Fruit fly (Drosophila melanogaster): Measurements from ENCODE around the gene atk.

atk gene

dm6 chr3L:20493417-20494261 lies 29.0 kb upstream of the atk start (continued):
- TF ChIP-seq kni (GFP tag; optimal IDR thresholded peaks at IDR 0.05) (peak; percentile 39), chm (GFP tag; IDR thresholded peaks at IDR 0.05) (peak; percentile 38; the same call in 1 of the 2 replicates), CG12769 (tag; optimal IDR thresholded peaks at IDR 0.05) (peak; percentile 29), ranshi (GFP tag; IDR thresholded peaks at IDR 0.05) (peak; percentile 48; the same call in 1 of the 2 replicates), CG5953 (GFP tag; IDR thresholded peaks at IDR 0.05) (peak; percentile 36; the same call in 1 of the 2 replicates), schlank (tag; optimal IDR thresholded peaks at IDR 0.05) (no peak), CHES-1-like (GFP tag; optimal IDR thresholded peaks at IDR 0.05) (peak; percentile 40), Drgx (GFP tag; IDR thresholded peaks at IDR 0.05) (peak; percentile 88), CG1603 (tag; optimal IDR thresholded peaks at IDR 0.05) (peak; percentile 11), E2f2 (GFP tag; IDR thresholded peaks at IDR 0.05) (peak; percentile 56; the same call in 1 of the 2 replicates), Gug (GFP tag; IDR thresholded peaks at IDR 0.05) (no peak), CG18619 (GFP tag; optimal IDR thresholded peaks at IDR 0.05) (peak; percentile 54), Ets97D (GFP tag; optimal IDR thresholded peaks at IDR 0.05) (peak; percentile 9), chinmo (GFP tag; IDR thresholded peaks at IDR 0.05; ENCODE audit: partially characterized antibody) (0 out of 4 replicates have a peak, but pooled peaks have one; percentile 30), jing (GFP tag; optimal IDR thresholded peaks at IDR 0.05) (no peak), Mrtf (GFP tag; IDR thresholded peaks at IDR 0.05) (peak; percentile 64; the same call in 1 of the 3 replicates), Hmx (GFP tag; optimal IDR thresholded peaks at IDR 0.05) (peak; percentile 57), CG17829 (tag; optimal IDR thresholded peaks at IDR 0.05) (peak; percentile 70), Xbp1 (GFP tag; optimal IDR thresholded peaks at IDR 0.05) (peak; percentile 67), CG34224 (GFP tag; IDR thresholded peaks at IDR 0.05; ENCODE audit: partially characterized antibody) (no peak), CG10462 (GFP tag; optimal IDR thresholded peaks at IDR 0.05) (no peak), eve (GFP tag; optimal IDR thresholded peaks at IDR 0.05) (peak in 1 of 2 experiments; percentile 47), Hr51 (GFP tag; optimal IDR thresholded peaks at IDR 0.05) (peak; percentile 18 to 89), CG13296 (GFP tag; optimal IDR thresholded peaks at IDR 0.05) (peak; percentile 70), shn (GFP tag; optimal IDR thresholded peaks at IDR 0.05) (peak; percentile 36), CG12659 (GFP tag; optimal IDR thresholded peaks at IDR 0.05) (peak; percentile 69), Ada2b (GFP tag; IDR thresholded peaks at IDR 0.05) (peak; percentile 80), sima (GFP tag; optimal IDR thresholded peaks at IDR 0.05) (no peak), Xrp1 (GFP tag; IDR thresholded peaks at IDR 0.05) (peak; percentile 79), CG4820 (GFP tag; optimal IDR thresholded peaks at IDR 0.05) (peak; percentile 44), repo (GFP tag; optimal IDR thresholded peaks at IDR 0.05) (no peak), bsh (GFP tag; optimal IDR thresholded peaks at IDR 0.05) (peak; percentile 32 to 57), Mes4 (GFP tag; optimal IDR thresholded peaks at IDR 0.05) (no peak), mld (GFP tag; IDR thresholded peaks at IDR 0.05; ENCODE audit: partially characterized antibody) (no peak), Lim3 (GFP tag; IDR thresholded peaks at IDR 0.05) (no peak; the same call in 1 of the 2 replicates), Scr (GFP tag; IDR thresholded peaks at IDR 0.05; ENCODE audit: partially characterized antibody) (no peak), ham (GFP tag; IDR thresholded peaks at IDR 0.05) (no peak), CG14014 (GFP tag; IDR thresholded peaks at IDR 0.05) (peak; percentile 76), Atf3 (GFP tag; optimal IDR thresholded peaks at IDR 0.05) (no peak), Side (GFP tag; optimal IDR thresholded peaks at IDR 0.05) (peak; percentile 8), Hand (GFP tag; optimal IDR thresholded peaks at IDR 0.05) (peak; percentile 58), Tbp (GFP tag; optimal IDR thresholded peaks at IDR 0.05) (no peak), br (optimal IDR thresholded peaks at IDR 0.05) (no peak), Eip74EF (GFP tag; optimal IDR thresholded peaks at IDR 0.05) (peak in 1 of 2 experiments; percentile 76), CG18764 (GFP tag; optimal IDR thresholded peaks at IDR 0.05) (peak; percentile 2), CG6813 (GFP tag; optimal IDR thresholded peaks at IDR 0.05) (peak; percentile 57), CG8089 (GFP tag; optimal IDR thresholded peaks at IDR 0.05) (no peak), ac (GFP tag; optimal IDR thresholded peaks at IDR 0.05) (no peak), Mad (GFP tag; optimal IDR thresholded peaks at IDR 0.05) (no peak)
